Fruit fly (Drosophila melanogaster) S2 (cell line): ENCODE data around the gene CG5011.

ENCODE experiments used
- CG8478 ChIP-seq: fragments of >200 bp; optimal IDR thresholded peaks from 2 replicates; lab custom pipeline; 2018
- CTCF ChIP-seq, 2 experiments: fragments of >200 bp; optimal IDR thresholded peaks; 2 replicates each; lab custom pipeline; 2018

- no peak for TF ChIP-seq CG8478 (lab: Kevin White, UChicago)
- no peak for TF ChIP-seq CTCF (optimal IDR thresholded peaks at IDR 0.05; lab: Kevin White, UChicago)
Measured at dm6 chr2L:1158519-1159319, 41.8 kb upstream of the CG5011 start, which contains the start of gene Tango14.
